Worm (Caenorhabditis elegans) whole organism, early embryonic: ENCODE measurements around the gene gldi-10.

Source experiments
- ama-1 ChIP-seq: fragments of 150-350 bp; optimal IDR thresholded peaks from 2 replicates; lab custom pipeline; 2014
- ceh-13 ChIP-seq: fragments of 200-800 bp; sonication (Bioruptor generic); optimal IDR thresholded peaks from 2 replicates; lab custom pipeline; 2018; ENCODE audit warnings: mild to moderate bottlenecking, missing genetic modification characterization, missing compliant biosample characterization
- ceh-36 ChIP-seq: sonication (generic microtip); optimal IDR thresholded peaks from 2 replicates; lab custom pipeline; 2016; ENCODE audit warnings: missing genetic modification characterization, inconsistent platforms, missing compliant biosample characterization
- flt-1 ChIP-seq: fragments of 200-800 bp; sonication (Bioruptor generic); IDR thresholded peaks from 2 replicates; pipeline ENCODE4 v1.3.6; 2022; ENCODE audit warnings: missing genetic modification characterization, missing compliant biosample characterization
- hmbx-1 ChIP-seq: sonication (generic microtip); optimal IDR thresholded peaks from 2 replicates; lab custom pipeline; 2016; ENCODE audit warnings: mild to moderate bottlenecking, missing genetic modification characterization, missing compliant biosample characterization
- pes-1 ChIP-seq: fragments of 200-800 bp; sonication (Bioruptor generic); IDR thresholded peaks from 2 replicates; pipeline ENCODE4 v1.3.6; 2022; ENCODE audit warnings: missing genetic modification reagents, missing genetic modification characterization, missing compliant biosample characterization
- scrt-1 ChIP-seq: fragments of 200-800 bp; sonication (Bioruptor generic); IDR thresholded peaks from 2 replicates; pipeline ENCODE4 v1.3.6; 2022; ENCODE audit warnings: missing genetic modification characterization, missing compliant biosample characterization
- tbx-37 ChIP-seq: fragments of 200-800 bp; sonication (Bioruptor generic); conservative IDR thresholded peaks from 2 replicates; pipeline ENCODE4 v1.3.6; 2022; ENCODE audit warnings: missing genetic modification reagents, missing genetic modification characterization, missing compliant biosample characterization
- tra-4 ChIP-seq: sonication (generic microtip); optimal IDR thresholded peaks from 2 replicates; lab custom pipeline; 2017; ENCODE audit warnings: missing genetic modification characterization, missing compliant biosample characterization

- TF ChIP-seq ceh-36 (tag; lab: Kevin White, UChicago) (no peak), flt-1 (GFP tag; lab: Robert Waterston, UW) (no peak), hmbx-1 (no peak), tra-4 (tag; lab: Kevin White, UChicago) (no peak), scrt-1 (GFP tag; lab: Robert Waterston, UW) (no peak), ceh-13 (GFP tag; lab: Kevin White, UChicago) (no peak), tbx-37 (GFP tag; lab: Robert Waterston, UW) (no peak), ama-1 (lab: Kevin White, UChicago) (no peak), pes-1 (GFP tag; lab: Robert Waterston, UW) (no peak)
Measured at ce11 chrIV:9108631-9109030, 9.6 kb downstream of the gldi-10 start, which contains the start of gene aly-1.
